4 fruit fly cellular contexts compared by ENCODE assay signal in the genomic region with DNA sequence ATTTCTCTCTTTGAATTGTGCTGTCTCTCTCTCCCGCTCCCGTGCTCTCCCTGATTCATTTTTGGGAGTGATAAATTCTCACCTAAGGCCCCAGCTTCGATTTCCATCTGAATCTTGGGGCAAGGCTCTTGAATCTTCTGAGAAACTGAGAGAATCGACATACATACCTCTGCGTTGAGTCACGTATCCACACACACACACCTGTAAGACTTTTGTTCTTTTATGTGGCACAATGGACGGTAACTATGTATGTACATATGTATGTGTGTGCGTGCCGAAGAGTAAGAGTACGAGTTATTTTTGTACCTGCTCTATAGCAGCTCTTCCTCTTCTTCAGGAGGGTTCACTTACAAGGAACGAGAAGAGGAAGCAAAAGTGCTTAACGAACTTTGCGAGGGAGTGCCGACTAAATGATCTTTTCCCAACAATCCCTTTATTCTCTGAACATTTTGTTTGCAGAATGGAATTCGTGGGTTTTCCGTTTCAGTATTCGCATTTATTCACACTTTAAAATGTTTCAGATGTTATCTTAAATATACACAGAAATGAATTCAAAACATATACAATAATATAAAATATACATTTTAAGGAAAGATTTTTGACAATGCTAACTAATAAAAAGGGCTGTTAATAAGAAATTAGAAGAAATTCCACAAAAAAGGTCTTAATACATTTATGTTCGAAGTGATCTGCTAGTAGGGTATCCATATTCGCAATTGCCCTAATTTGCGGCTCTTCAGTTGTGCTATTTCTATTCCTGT.
TF ChIP-seq lines count a peak whose summit lies in the region.

No protein-coding gene starts in this region.

- no peak for TF ChIP-seq CTCF in whole organism, embryonic (GFP tag; optimal IDR thresholded peaks at IDR 0.05; lab: Kevin White, UChicago)

TF ChIP-seq in whole organism, embryonic, 481 proteins besides CTCF, POLR2A, EP300 and RAD21 (continues in another document):
- peak; percentile 56 for TF ChIP-seq zen (tag; optimal IDR thresholded peaks at IDR 0.05; lab: Kevin White, UChicago)
- TF ChIP-seq pros (GFP tag; optimal IDR thresholded peaks at IDR 0.05; lab: Kevin White, UChicago) = peak; percentile 85
- no peak for TF ChIP-seq dati (GFP tag; IDR thresholded peaks at IDR 0.05; lab: Robert Waterston, UW)
- TF ChIP-seq Meics (GFP tag; optimal IDR thresholded peaks at IDR 0.05; lab: Kevin White, UChicago) = no peak
- peak; percentile 40 to 77 for TF ChIP-seq Trl (optimal IDR thresholded peaks at IDR 0.05; lab: Kevin White, UChicago)
- TF ChIP-seq Trl (GFP tag; optimal IDR thresholded peaks at IDR 0.05; lab: Kevin White, UChicago) = no peak
- TF ChIP-seq CG13775 (GFP tag; optimal IDR thresholded peaks at IDR 0.05; lab: Kevin White, UChicago) = no peak
- peak; percentile 43 for TF ChIP-seq yki (optimal IDR thresholded peaks at IDR 0.05; lab: Kevin White, UChicago)
- peak; percentile 53 for TF ChIP-seq CG10274 (GFP tag; optimal IDR thresholded peaks at IDR 0.05; lab: Kevin White, UChicago)
- peak; percentile 4 for TF ChIP-seq gem (tag; optimal IDR thresholded peaks at IDR 0.05; lab: Kevin White, UChicago)
- no peak for TF ChIP-seq cad (GFP tag; optimal IDR thresholded peaks at IDR 0.05; lab: Kevin White, UChicago)
- TF ChIP-seq sd (tag; optimal IDR thresholded peaks at IDR 0.05; lab: Kevin White, UChicago) = peak; percentile 26
- TF ChIP-seq Asciz (GFP tag; optimal IDR thresholded peaks at IDR 0.05; lab: Kevin White, UChicago) = no peak
- peak in 1 of 2 experiments; percentile 62 for TF ChIP-seq bsh (GFP tag; optimal IDR thresholded peaks at IDR 0.05; lab: Kevin White, UChicago)
- peak; percentile 84 for TF ChIP-seq CG17385 (GFP tag; optimal IDR thresholded peaks at IDR 0.05; lab: Kevin White, UChicago)
- TF ChIP-seq chm (GFP tag; IDR thresholded peaks at IDR 0.05; lab: Robert Waterston, UW) = no peak
- TF ChIP-seq CG13287 (GFP tag; IDR thresholded peaks at IDR 0.05; lab: Robert Waterston, UW; ENCODE audit: partially characterized antibody) = no peak
- peak; percentile 21 for TF ChIP-seq dmrt11E (tag; optimal IDR thresholded peaks at IDR 0.05; lab: Kevin White, UChicago)
- TF ChIP-seq CG13123 (GFP tag; optimal IDR thresholded peaks at IDR 0.05; lab: Kevin White, UChicago) = no peak
- no peak for TF ChIP-seq CG33557 (GFP tag; optimal IDR thresholded peaks at IDR 0.05; lab: Kevin White, UChicago)

TF ChIP-seq in whole organism, prepupa, 60 proteins besides CTCF, POLR2A, EP300 and RAD21 (continues in another document):
- no peak for TF ChIP-seq dac (GFP tag; optimal IDR thresholded peaks at IDR 0.05; lab: Kevin White, UChicago)
- TF ChIP-seq CG11762 (GFP tag; optimal IDR thresholded peaks at IDR 0.05; lab: Kevin White, UChicago; ENCODE audit: insufficient read depth) = no peak
- peak; percentile 79 for TF ChIP-seq CG6808 (GFP tag; optimal IDR thresholded peaks at IDR 0.05; lab: Kevin White, UChicago)
- TF ChIP-seq fd85E (GFP tag; optimal IDR thresholded peaks at IDR 0.05; lab: Kevin White, UChicago) = no peak
- TF ChIP-seq esn (GFP tag; optimal IDR thresholded peaks at IDR 0.05; lab: Kevin White, UChicago) = peak; percentile 18
- TF ChIP-seq Gug (GFP tag; IDR thresholded peaks at IDR 0.05; lab: Robert Waterston, UW) = no peak
- TF ChIP-seq CG8632 (GFP tag; optimal IDR thresholded peaks at IDR 0.05; lab: Kevin White, UChicago) = peak; percentile 58
- no peak for TF ChIP-seq Eip93F (GFP tag; optimal IDR thresholded peaks at IDR 0.05; lab: Kevin White, UChicago)
- peak; percentile 20 for TF ChIP-seq net (GFP tag; optimal IDR thresholded peaks at IDR 0.05; lab: Kevin White, UChicago)
- peak; percentile 40 to 75 for TF ChIP-seq salr (GFP tag; optimal IDR thresholded peaks at IDR 0.05; lab: Kevin White, UChicago)
- peak; percentile 43 for TF ChIP-seq CG6792 (GFP tag; optimal IDR thresholded peaks at IDR 0.05; lab: Kevin White, UChicago)
- TF ChIP-seq CG34406 (GFP tag; optimal IDR thresholded peaks at IDR 0.05; lab: Kevin White, UChicago) = peak; percentile 62
- peak; percentile 5 for TF ChIP-seq cyc (GFP tag; optimal IDR thresholded peaks at IDR 0.05; lab: Kevin White, UChicago)
- TF ChIP-seq ss (GFP tag; optimal IDR thresholded peaks at IDR 0.05; lab: Kevin White, UChicago) = peak; percentile 32 to 35
- TF ChIP-seq eg (GFP tag; IDR thresholded peaks at IDR 0.05; lab: Robert Waterston, UW) = no peak
- peak; percentile 71 for TF ChIP-seq spab (GFP tag; optimal IDR thresholded peaks at IDR 0.05; lab: Kevin White, UChicago)
- peak; percentile 81 for TF ChIP-seq Ets96B (tag; optimal IDR thresholded peaks at IDR 0.05; lab: Kevin White, UChicago)
- TF ChIP-seq vri (GFP tag; optimal IDR thresholded peaks at IDR 0.05; lab: Kevin White, UChicago) = no peak
- TF ChIP-seq Hr38 (GFP tag; optimal IDR thresholded peaks at IDR 0.05; lab: Kevin White, UChicago) = no peak
- peak; percentile 39 for TF ChIP-seq topi (GFP tag; optimal IDR thresholded peaks at IDR 0.05; lab: Kevin White, UChicago)
- TF ChIP-seq CG4318 (GFP tag; optimal IDR thresholded peaks at IDR 0.05; lab: Kevin White, UChicago) = no peak

TF ChIP-seq in whole organism, pupa, 21 proteins besides CTCF, POLR2A, EP300 and RAD21:
- TF ChIP-seq Snoo (tag; optimal IDR thresholded peaks at IDR 0.05; lab: Kevin White, UChicago) = no peak
- peak; percentile 84 for TF ChIP-seq D1 (tag; optimal IDR thresholded peaks at IDR 0.05; lab: Kevin White, UChicago)
- TF ChIP-seq CG12605 (GFP tag; IDR thresholded peaks at IDR 0.05; lab: Robert Waterston, UW) = no peak
- peak; percentile 58 for TF ChIP-seq EcR (GFP tag; optimal IDR thresholded peaks at IDR 0.05; lab: Kevin White, UChicago)
- TF ChIP-seq CG10348 (GFP tag; IDR thresholded peaks at IDR 0.05; lab: Robert Waterston, UW) = no peak
- TF ChIP-seq CG13204 (GFP tag; optimal IDR thresholded peaks at IDR 0.05; lab: Kevin White, UChicago) = no peak
- TF ChIP-seq Pif1A (GFP tag; optimal IDR thresholded peaks at IDR 0.05; lab: Kevin White, UChicago) = no peak
- peak; percentile 2 for TF ChIP-seq gl (tag; optimal IDR thresholded peaks at IDR 0.05; lab: Kevin White, UChicago)
- TF ChIP-seq Pif1B (GFP tag; optimal IDR thresholded peaks at IDR 0.05; lab: Kevin White, UChicago) = peak; percentile 55
- peak; percentile 75 for TF ChIP-seq CG17806 (tag; optimal IDR thresholded peaks at IDR 0.05; lab: Kevin White, UChicago)
- peak; percentile 86 for TF ChIP-seq CG8159 (tag; optimal IDR thresholded peaks at IDR 0.05; lab: Kevin White, UChicago)
- TF ChIP-seq CG9948 (tag; optimal IDR thresholded peaks at IDR 0.05; lab: Kevin White, UChicago) = peak; percentile 90
- TF ChIP-seq CG34367 (tag; optimal IDR thresholded peaks at IDR 0.05; lab: Kevin White, UChicago) = peak; percentile 72
- no peak for TF ChIP-seq CG4496 (GFP tag; IDR thresholded peaks at IDR 0.05; lab: Robert Waterston, UW)
- TF ChIP-seq CG32121 (GFP tag; IDR thresholded peaks at IDR 0.05; lab: Robert Waterston, UW) = no peak
- peak; percentile 79 for TF ChIP-seq CG15710 (tag; optimal IDR thresholded peaks at IDR 0.05; lab: Kevin White, UChicago)
- TF ChIP-seq CG14655 (GFP tag; optimal IDR thresholded peaks at IDR 0.05; lab: Kevin White, UChicago) = peak; percentile 86
- no peak for TF ChIP-seq rn (GFP tag; IDR thresholded peaks at IDR 0.05; lab: Robert Waterston, UW)
- no peak for TF ChIP-seq Ets98B (GFP tag; IDR thresholded peaks at IDR 0.05; lab: Robert Waterston, UW)
- TF ChIP-seq CG8301 (tag; optimal IDR thresholded peaks at IDR 0.05; lab: Kevin White, UChicago) = peak; percentile 59
- no peak for TF ChIP-seq fd96Ca (GFP tag; IDR thresholded peaks at IDR 0.05; lab: Robert Waterston, UW)

TF ChIP-seq in whole organism, wandering third instar larva, 38 proteins besides CTCF, POLR2A, EP300 and RAD21:
- peak; percentile 31 for TF ChIP-seq HLH106 (tag; optimal IDR thresholded peaks at IDR 0.05; lab: Kevin White, UChicago)
- TF ChIP-seq psq (GFP tag; optimal IDR thresholded peaks at IDR 0.05; lab: Kevin White, UChicago) = peak; percentile 44
- TF ChIP-seq brk (GFP tag; optimal IDR thresholded peaks at IDR 0.05; lab: Kevin White, UChicago) = no peak
- TF ChIP-seq foxo (GFP tag; optimal IDR thresholded peaks at IDR 0.05; lab: Kevin White, UChicago) = peak in 1 of 2 experiments; percentile 32
- peak; percentile 6 for TF ChIP-seq CrebA (GFP tag; optimal IDR thresholded peaks at IDR 0.05; lab: Kevin White, UChicago; ENCODE audit: borderline replicate concordance)
- peak; percentile 30 for TF ChIP-seq Jra (GFP tag; optimal IDR thresholded peaks at IDR 0.05; lab: Kevin White, UChicago)
- TF ChIP-seq OdsH (GFP tag; optimal IDR thresholded peaks at IDR 0.05; lab: Kevin White, UChicago) = peak; percentile 33
- peak in 1 of 2 experiments; percentile 48 for TF ChIP-seq dl (GFP tag; optimal IDR thresholded peaks at IDR 0.05; lab: Kevin White, UChicago; ENCODE audit: insufficient read depth in 1 of 2, partially characterized antibody in 2 of 2)
- no peak for TF ChIP-seq CG32264 (GFP tag; optimal IDR thresholded peaks at IDR 0.05; lab: Kevin White, UChicago)
- TF ChIP-seq rgr (GFP tag; optimal IDR thresholded peaks at IDR 0.05; lab: Kevin White, UChicago) = peak; percentile 11
- peak; percentile 11 for TF ChIP-seq ey (GFP tag; optimal IDR thresholded peaks at IDR 0.05; lab: Kevin White, UChicago)
- TF ChIP-seq Sp1 (GFP tag; optimal IDR thresholded peaks at IDR 0.05; lab: Kevin White, UChicago) = no peak
TF ChIP-seq in whole organism, wandering third instar larva: peak in this region for 9.

Comparison
In these comparisons a context has a peak if more than half of its experiments do, and no peak if none do; other contexts are left out.
1. Of the 7 proteins assayed by ChIP-seq in both whole organism, embryonic and whole organism, prepupa: peak only in whole organism, embryonic: none; only in whole organism, prepupa: CG16779 and Lpt; in both: none; in neither: 5.